Fruit fly (Drosophila melanogaster): ENCODE data around the gene RnpS1.
A peak's percentile ranks its signal among the peaks of the same experiment; 100 is the strongest.

RnpS1 gene

DNA sequence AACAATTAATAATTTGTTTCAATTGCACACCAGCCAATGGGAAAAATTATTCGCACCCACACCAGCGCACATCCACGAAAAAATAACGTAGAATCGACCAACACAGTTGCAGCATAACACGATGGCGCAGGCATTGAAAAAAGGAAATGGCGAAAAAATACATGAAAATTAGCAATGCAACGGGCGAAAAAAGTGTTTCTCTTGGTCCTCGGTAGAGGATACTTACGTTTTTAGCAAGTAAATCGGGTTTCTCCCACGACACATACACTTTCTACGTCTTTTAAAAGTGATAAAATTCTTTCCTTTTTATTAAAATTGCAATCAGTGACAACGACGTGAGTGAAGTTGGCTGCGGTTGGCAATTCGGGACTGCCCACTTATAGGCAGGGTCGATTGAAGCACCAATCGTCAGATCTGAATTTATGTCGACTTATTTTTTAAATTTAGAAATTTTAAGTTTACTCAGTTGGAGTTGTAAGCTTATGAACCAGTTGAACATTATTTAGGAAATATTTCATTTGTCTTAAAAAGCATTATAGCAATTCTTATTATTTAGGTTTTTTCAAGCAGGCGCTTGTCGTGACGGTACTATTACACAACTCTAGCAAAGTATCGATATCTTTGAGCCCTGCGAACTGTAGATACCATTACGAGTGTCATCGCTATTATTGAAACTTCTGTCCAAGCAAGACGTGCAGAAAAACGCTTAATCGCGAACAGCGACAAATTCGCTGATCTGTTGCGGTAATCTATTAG is 25.7 kb downstream of the RnpS1 start, which contains the start of the genes Kap-alpha3 and Son (continued):
- TF ChIP-seq Ets97D (GFP tag; optimal IDR thresholded peaks at IDR 0.05), result peak; percentile 99
- TF ChIP-seq HHEX (GFP tag; optimal IDR thresholded peaks at IDR 0.05), result peak; percentile 94
- TF ChIP-seq sug (tag; optimal IDR thresholded peaks at IDR 0.05), result peak; percentile 95
- TF ChIP-seq CG11398 (GFP tag; optimal IDR thresholded peaks at IDR 0.05), result peak; percentile 87
- peak; percentile 80 for TF ChIP-seq CG14667 (GFP tag; IDR thresholded peaks at IDR 0.05)
- TF ChIP-seq CG12769 (tag; optimal IDR thresholded peaks at IDR 0.05), result peak; percentile 75
- peak; percentile 90 for TF ChIP-seq ash1 (GFP tag; optimal IDR thresholded peaks at IDR 0.05)
- TF ChIP-seq zfh1 (GFP tag; IDR thresholded peaks at IDR 0.05), result peak; percentile 81
- peak; percentile 85 for TF ChIP-seq kah (GFP tag; optimal IDR thresholded peaks at IDR 0.05)
- peak; percentile 97 for TF ChIP-seq CG7987 (GFP tag; optimal IDR thresholded peaks at IDR 0.05)
- TF ChIP-seq CG12942 (GFP tag; optimal IDR thresholded peaks at IDR 0.05), result peak; percentile 91
- TF ChIP-seq unpg (GFP tag; optimal IDR thresholded peaks at IDR 0.05), result peak; percentile 82
- TF ChIP-seq bab2 (GFP tag; optimal IDR thresholded peaks at IDR 0.05), result peak; percentile 92
- peak; percentile 83 for TF ChIP-seq CG11247 (GFP tag; IDR thresholded peaks at IDR 0.05)
- TF ChIP-seq vnd (GFP tag; IDR thresholded peaks at IDR 0.05; ENCODE audit: partially characterized antibody), result peak; percentile 76
- TF ChIP-seq Ptx1 (GFP tag; IDR thresholded peaks at IDR 0.05), result peak; percentile 90
- peak; percentile 91 for TF ChIP-seq CG1647 (GFP tag; optimal IDR thresholded peaks at IDR 0.05)
- TF ChIP-seq eyg (GFP tag; optimal IDR thresholded peaks at IDR 0.05), result peak; percentile 87
- TF ChIP-seq NfI (GFP tag; optimal IDR thresholded peaks at IDR 0.05), result peak; percentile 97
- TF ChIP-seq Sry-δ (GFP tag; optimal IDR thresholded peaks at IDR 0.05), result peak; percentile 98
- TF ChIP-seq CG9876 (GFP tag; optimal IDR thresholded peaks at IDR 0.05), result peak; percentile 95
- TF ChIP-seq sim (GFP tag; IDR thresholded peaks at IDR 0.05), result peak; percentile 58
- peak; percentile 81 for TF ChIP-seq Gug (GFP tag; IDR thresholded peaks at IDR 0.05)
- peak; percentile 85 for TF ChIP-seq CG31224 (GFP tag; IDR thresholded peaks at IDR 0.05)
- peak; percentile 89 for TF ChIP-seq CG2678 (tag; optimal IDR thresholded peaks at IDR 0.05)
- TF ChIP-seq ATbp (GFP tag; optimal IDR thresholded peaks at IDR 0.05), result peak; percentile 88
- TF ChIP-seq Ravus (GFP tag; IDR thresholded peaks at IDR 0.05), result peak; percentile 43
- TF ChIP-seq knrl (GFP tag; IDR thresholded peaks at IDR 0.05; ENCODE audit: partially characterized antibody), result peak; percentile 91
- peak; percentile 91 for TF ChIP-seq ken (GFP tag; IDR thresholded peaks at IDR 0.05)
- TF ChIP-seq Sin3A (optimal IDR thresholded peaks at IDR 0.05), result peak; percentile 97
- TF ChIP-seq CG14014 (GFP tag; IDR thresholded peaks at IDR 0.05), result peak; percentile 86
- peak; percentile 90 for TF ChIP-seq twi (tag; optimal IDR thresholded peaks at IDR 0.05)
- no peak for TF ChIP-seq CG1832 (GFP tag; optimal IDR thresholded peaks at IDR 0.05)
- peak; percentile 86 for TF ChIP-seq PHDP (tag; optimal IDR thresholded peaks at IDR 0.05)
- peak; percentile 70; the same call in 1 of the 2 replicates for TF ChIP-seq cas (GFP tag; IDR thresholded peaks at IDR 0.05)
- no peak for TF ChIP-seq Dfd (GFP tag; optimal IDR thresholded peaks at IDR 0.05)
- TF ChIP-seq onecut (GFP tag; IDR thresholded peaks at IDR 0.05), result peak; percentile 87
- peak; percentile 96 for TF ChIP-seq CG18619 (GFP tag; optimal IDR thresholded peaks at IDR 0.05)
- TF ChIP-seq CG2712 (tag; optimal IDR thresholded peaks at IDR 0.05), result peak; percentile 89
- peak; percentile 97 for TF ChIP-seq CG17361 (GFP tag; IDR thresholded peaks at IDR 0.05)
- peak; percentile 92 for TF ChIP-seq CG10431 (GFP tag; optimal IDR thresholded peaks at IDR 0.05)
- peak; percentile 73 for TF ChIP-seq CG8765 (GFP tag; IDR thresholded peaks at IDR 0.05)
- peak; percentile 98 for TF ChIP-seq kni (GFP tag; optimal IDR thresholded peaks at IDR 0.05)
- peak; percentile 88 for TF ChIP-seq gem (tag; optimal IDR thresholded peaks at IDR 0.05)
- TF ChIP-seq CG6683 (GFP tag; optimal IDR thresholded peaks at IDR 0.05), result peak; percentile 85
- TF ChIP-seq CG12299 (tag; optimal IDR thresholded peaks at IDR 0.05), result peak; percentile 86
- peak; percentile 83 for TF ChIP-seq stc (GFP tag; IDR thresholded peaks at IDR 0.05)
- TF ChIP-seq CG12104 (GFP tag; optimal IDR thresholded peaks at IDR 0.05), result peak; percentile 97
- peak; percentile 44 to 80 for TF ChIP-seq bsh (GFP tag; optimal IDR thresholded peaks at IDR 0.05)
- TF ChIP-seq slou (GFP tag; optimal IDR thresholded peaks at IDR 0.05), result peak; percentile 84
